Fruit fly (Drosophila melanogaster) whole organism, embryonic: ENCODE data around the gene CG12768.
A peak's percentile ranks its signal among the peaks of the same experiment; 100 is the strongest.

Experiments
- ATbp ChIP-seq: fragments of 200-800 bp; sonication (Bioruptor generic); optimal IDR thresholded peaks from 2 replicates; lab custom pipeline; 2017; ENCODE audit warnings: missing biosample characterization, mild to moderate bottlenecking, missing genetic modification characterization, missing genetic modification reagents
- B-H2 ChIP-seq: fragments of 200-800 bp; sonication (Bioruptor generic); optimal IDR thresholded peaks from 2 replicates; lab custom pipeline; 2018; ENCODE audit warnings: missing biosample characterization, mild to moderate bottlenecking, missing genetic modification characterization
- CG10209 ChIP-seq: fragments of 200-800 bp; sonication (Bioruptor generic); optimal IDR thresholded peaks from 3 replicates; lab custom pipeline; 2017; ENCODE audit warnings: missing biosample characterization, mild to moderate bottlenecking, missing genetic modification characterization, missing genetic modification reagents
- CG1233 ChIP-seq: fragments of 200-800 bp; sonication (Bioruptor generic); optimal IDR thresholded peaks from 4 replicates; lab custom pipeline; 2018; ENCODE audit warnings: missing biosample characterization, mild to moderate bottlenecking, missing genetic modification characterization
- CG13424 ChIP-seq: fragments of 200-800 bp; sonication (Bioruptor generic); optimal IDR thresholded peaks from 2 replicates; lab custom pipeline; 2019; ENCODE audit warnings: missing biosample characterization, mild to moderate bottlenecking, missing genetic modification characterization, moderate library complexity
- CG1529 ChIP-seq: fragments of 200-800 bp; sonication (Bioruptor generic); optimal IDR thresholded peaks from 3 replicates; lab custom pipeline; 2018; ENCODE audit warnings: missing biosample characterization, missing genetic modification characterization
- CG1602 ChIP-seq: fragments of 200-800 bp; sonication (Bioruptor generic); optimal IDR thresholded peaks from 3 replicates; lab custom pipeline; 2016; ENCODE audit warnings: missing biosample characterization, missing genetic modification characterization
- CG17385 ChIP-seq: fragments of 200-800 bp; sonication (Bioruptor generic); optimal IDR thresholded peaks from 3 replicates; lab custom pipeline; 2018; ENCODE audit warnings: missing biosample characterization, mild to moderate bottlenecking, missing genetic modification characterization
- CG18476 ChIP-seq: fragments of 200-800 bp; sonication (Bioruptor generic); optimal IDR thresholded peaks from 2 replicates; lab custom pipeline; 2016; ENCODE audit warnings: missing biosample characterization, mild to moderate bottlenecking, missing genetic modification characterization
- CG18599 ChIP-seq: fragments of 200-800 bp; sonication (Bioruptor generic); optimal IDR thresholded peaks from 3 replicates; lab custom pipeline; 2017; ENCODE audit warnings: missing biosample characterization, missing genetic modification characterization, mild to moderate bottlenecking, moderate library complexity, missing genetic modification reagents
- CG32772 ChIP-seq: fragments of 200-800 bp; sonication (Bioruptor generic); IDR thresholded peaks from 2 replicates; pipeline ENCODE4 v1.3.6; 2022; ENCODE audit warnings: missing biosample characterization, missing genetic modification characterization
- CG3407 ChIP-seq: fragments of 200-800 bp; sonication (Bioruptor generic); optimal IDR thresholded peaks from 2 replicates; lab custom pipeline; 2018; ENCODE audit warnings: missing biosample characterization, mild to moderate bottlenecking, missing genetic modification characterization
- CG4328 ChIP-seq: fragments of 200-800 bp; sonication (Bioruptor generic); optimal IDR thresholded peaks from 3 replicates; lab custom pipeline; 2017; ENCODE audit warnings: missing biosample characterization, missing genetic modification reagents, missing genetic modification characterization
- CG4424 ChIP-seq: fragments of 200-800 bp; sonication (Bioruptor generic); optimal IDR thresholded peaks from 3 replicates; lab custom pipeline; 2016; ENCODE audit warnings: missing biosample characterization, missing genetic modification characterization
- CG4707 ChIP-seq: fragments of 200-800 bp; sonication (Bioruptor generic); optimal IDR thresholded peaks from 2 replicates; lab custom pipeline; 2018; ENCODE audit warnings: missing biosample characterization, mild to moderate bottlenecking, missing genetic modification characterization, moderate library complexity
- CG8089 ChIP-seq: fragments of 200-800 bp; sonication (Bioruptor generic); optimal IDR thresholded peaks from 3 replicates; lab custom pipeline; 2016; ENCODE audit warnings: missing biosample characterization, missing genetic modification characterization
- CG8290 ChIP-seq, 3 experiments: fragments of 200-800 bp; sonication (Bioruptor generic); optimal IDR thresholded peaks; 2 replicates each; lab custom pipeline; 2016 to 2019; ENCODE audit warnings: missing biosample characterization in 3 of 3, missing genetic modification characterization in 3 of 3, mild to moderate bottlenecking in 2 of 3, moderate library complexity in 1 of 3
- CoRest ChIP-seq: fragments of 200-800 bp; sonication (Bioruptor generic); optimal IDR thresholded peaks from 3 replicates; lab custom pipeline; 2018; ENCODE audit warnings: missing biosample characterization, mild to moderate bottlenecking, missing genetic modification characterization, moderate library complexity
- Drgx ChIP-seq: fragments of 200-800 bp; sonication (Bioruptor generic); IDR thresholded peaks from 2 replicates; pipeline ENCODE4 v1.3.6; 2022; ENCODE audit warnings: missing biosample characterization, missing genetic modification characterization
- Fer1 ChIP-seq: fragments of 200-800 bp; sonication (Bioruptor generic); optimal IDR thresholded peaks from 2 replicates; lab custom pipeline; 2017; ENCODE audit warnings: missing biosample characterization, mild to moderate bottlenecking, missing genetic modification characterization
- HLH3B ChIP-seq: fragments of 200-800 bp; sonication (Bioruptor generic); IDR thresholded peaks from 2 replicates; pipeline ENCODE4 v1.3.6; 2022; ENCODE audit warnings: missing biosample characterization, missing genetic modification characterization
- Hr39 ChIP-seq: fragments of >200 bp; optimal IDR thresholded peaks from 2 replicates; lab custom pipeline; 2017
- Hr51 ChIP-seq, 2 experiments: fragments of 200-800 bp; sonication (Bioruptor generic); optimal IDR thresholded peaks; 2 replicates in 1 of 2; 3 replicates in 1 of 2; lab custom pipeline; 2016 to 2018; ENCODE audit warnings: missing biosample characterization in 2 of 2, missing genetic modification characterization in 2 of 2, mild to moderate bottlenecking in 1 of 2, moderate library complexity in 1 of 2
- Nf-YB ChIP-seq: fragments of 200-800 bp; sonication (Bioruptor generic); optimal IDR thresholded peaks from 3 replicates; lab custom pipeline; 2019; ENCODE audit warnings: missing biosample characterization, mild to moderate bottlenecking, missing genetic modification characterization, moderate library complexity
- Sox102F ChIP-seq: fragments of 200-800 bp; sonication (Bioruptor generic); optimal IDR thresholded peaks from 2 replicates; lab custom pipeline; 2018; ENCODE audit warnings: missing biosample characterization, mild to moderate bottlenecking, missing genetic modification characterization, moderate library complexity
- Spps ChIP-seq: fragments of 200-800 bp; sonication (Bioruptor generic); optimal IDR thresholded peaks from 2 replicates; lab custom pipeline; 2018; ENCODE audit warnings: missing biosample characterization, mild to moderate bottlenecking, missing genetic modification characterization
- Trl ChIP-seq, 3 experiments: fragments of >200 bp in 2 of 3; fragments of 200-800 bp in 1 of 3; sonication (Bioruptor generic) in 1 of 3; optimal IDR thresholded peaks; 2 replicates in 1 of 3; 3 replicates in 2 of 3; lab custom pipeline; 2016 to 2017; ENCODE audit warnings: missing biosample characterization in 1 of 3, missing genetic modification characterization in 1 of 3
- aop ChIP-seq: fragments of 200-800 bp; sonication (Bioruptor generic); IDR thresholded peaks from 2 replicates; pipeline ENCODE4 v1.3.6; 2022; ENCODE audit warnings: missing biosample characterization, missing genetic modification characterization
- ara ChIP-seq: fragments of 200-800 bp; sonication (Bioruptor generic); IDR thresholded peaks from 2 replicates; pipeline ENCODE4 v1.3.6; 2022; ENCODE audit warnings: missing biosample characterization, missing genetic modification characterization
- bigmax ChIP-seq: fragments of 200-800 bp; sonication (Bioruptor generic); optimal IDR thresholded peaks from 2 replicates; lab custom pipeline; 2018; ENCODE audit warnings: missing biosample characterization, mild to moderate bottlenecking, missing genetic modification characterization
- btn ChIP-seq: fragments of 200-800 bp; sonication (Bioruptor generic); optimal IDR thresholded peaks from 2 replicates; lab custom pipeline; 2016; ENCODE audit warnings: missing biosample characterization, missing genetic modification characterization
- chm ChIP-seq: fragments of 200-800 bp; sonication (Bioruptor generic); IDR thresholded peaks from 2 replicates; pipeline ENCODE4 v1.3.6; 2022; ENCODE audit warnings: missing biosample characterization, missing genetic modification characterization
- crp ChIP-seq, 2 experiments: fragments of 200-800 bp; sonication (Bioruptor generic); optimal IDR thresholded peaks; 2 replicates in 1 of 2; 3 replicates in 1 of 2; lab custom pipeline; 2017; ENCODE audit warnings: missing biosample characterization in 2 of 2, missing genetic modification characterization in 2 of 2, mild to moderate bottlenecking in 1 of 2, moderate library complexity in 1 of 2
- fd102C ChIP-seq: fragments of 200-800 bp; sonication (Bioruptor generic); optimal IDR thresholded peaks from 2 replicates; lab custom pipeline; 2018; ENCODE audit warnings: missing biosample characterization, mild to moderate bottlenecking, missing genetic modification characterization, moderate library complexity
- grau ChIP-seq: fragments of 200-800 bp; optimal IDR thresholded peaks from 3 replicates; lab custom pipeline; 2019; ENCODE audit warnings: missing biosample characterization, mild to moderate bottlenecking, missing genetic modification characterization, moderate library complexity
- h ChIP-seq: fragments of >200 bp; optimal IDR thresholded peaks from 2 replicates; lab custom pipeline; 2017
- kni ChIP-seq: fragments of 200-800 bp; sonication (Bioruptor generic); optimal IDR thresholded peaks from 3 replicates; lab custom pipeline; 2017; ENCODE audit warnings: mild to moderate bottlenecking, missing biosample characterization, missing genetic modification reagents, missing genetic modification characterization
- lola ChIP-seq, 3 experiments: fragments of >200 bp in 2 of 3; fragments of 200-800 bp in 1 of 3; sonication (Bioruptor generic) in 1 of 3; optimal IDR thresholded peaks; 2 replicates each; lab custom pipeline; 2017 to 2019; ENCODE audit warnings: missing biosample characterization in 3 of 3, missing genetic modification characterization in 3 of 3, mild to moderate bottlenecking in 1 of 3, moderate library complexity in 1 of 3
- mld ChIP-seq: fragments of 200-800 bp; sonication (Bioruptor generic); IDR thresholded peaks from 3 replicates; pipeline ENCODE4 v1.3.6; 2022; ENCODE audit warnings: missing biosample characterization, missing genetic modification characterization; ENCODE audit not compliant: partially characterized antibody
- otp ChIP-seq: fragments of 200-800 bp; sonication (Bioruptor generic); IDR thresholded peaks from 3 replicates; pipeline ENCODE4, ENCODE4 v1.3.6; 2022; ENCODE audit warnings: missing biosample characterization, missing genetic modification characterization
- pros ChIP-seq: fragments of 200-800 bp; sonication (Bioruptor generic); optimal IDR thresholded peaks from 3 replicates; lab custom pipeline; 2019; ENCODE audit warnings: missing biosample characterization, mild to moderate bottlenecking, missing genetic modification characterization, moderate library complexity
- ranshi ChIP-seq: fragments of 200-800 bp; sonication (Bioruptor generic); IDR thresholded peaks from 2 replicates; pipeline ENCODE4 v1.3.6; 2022; ENCODE audit warnings: missing biosample characterization, missing genetic modification characterization
- repo ChIP-seq: fragments of 200-800 bp; sonication (Bioruptor generic); optimal IDR thresholded peaks from 2 replicates; lab custom pipeline; 2016; ENCODE audit warnings: missing biosample characterization, missing genetic modification characterization
- rib ChIP-seq: fragments of 200-800 bp; sonication (Bioruptor generic); IDR thresholded peaks from 2 replicates; pipeline ENCODE4 v1.3.6; 2022; ENCODE audit warnings: missing biosample characterization, missing genetic modification characterization
- row ChIP-seq: fragments of 200-800 bp; sonication (Bioruptor generic); IDR thresholded peaks from 3 replicates; pipeline ENCODE4 v1.3.6; 2022; ENCODE audit warnings: missing biosample characterization, missing genetic modification characterization
- sens ChIP-seq: fragments of 200-800 bp; sonication (Bioruptor generic); peaks from one replicate; lab custom pipeline; 2016; ENCODE audit warnings: missing biosample characterization, missing genetic modification characterization
- tap ChIP-seq: fragments of 200-800 bp; optimal IDR thresholded peaks from 3 replicates; lab custom pipeline; 2019; ENCODE audit warnings: missing biosample characterization, mild to moderate bottlenecking, missing genetic modification characterization, moderate library complexity
- tna ChIP-seq: fragments of 200-800 bp; sonication (Bioruptor generic); IDR thresholded peaks from 2 replicates; pipeline ENCODE4 v1.3.6; 2022; ENCODE audit warnings: missing biosample characterization, missing genetic modification characterization; ENCODE audit not compliant: partially characterized antibody
- yki ChIP-seq: fragments of >200 bp; optimal IDR thresholded peaks from 3 replicates; lab custom pipeline; 2018

The CG12768 gene

dm6 chr3L:22909914-22910541, at the start of gene CG12768 (continued):
- TF ChIP-seq grau (tag; lab: Kevin White, UChicago) (peak; percentile 54), CG1602 (GFP tag; lab: Kevin White, UChicago) (no peak), lola (GFP tag; optimal IDR thresholded peaks at IDR 0.05; lab: Kevin White, UChicago) (peak in 1 of 3 experiments; percentile 52), ranshi (no peak), Fer1 (GFP tag; lab: Kevin White, UChicago) (no peak), Hr39 (lab: Kevin White, UChicago) (no peak), Drgx (GFP tag; lab: Robert Waterston, UW) (no peak), CG1233 (peak; percentile 6), row (0 out of 3 replicates have a peak, but pooled peaks have one; percentile 31), CG10209 (GFP tag; lab: Kevin White, UChicago) (peak; percentile 51), repo (GFP tag; lab: Kevin White, UChicago) (no peak), CG18476 (GFP tag; lab: Kevin White, UChicago) (no peak), CG8089 (GFP tag; lab: Kevin White, UChicago) (no peak), aop (GFP tag; lab: Robert Waterston, UW) (no peak), h (lab: Kevin White, UChicago) (no peak), chm (GFP tag; lab: Robert Waterston, UW) (no peak), CG4707 (GFP tag; lab: Kevin White, UChicago) (no peak), ara (GFP tag; lab: Robert Waterston, UW) (peak; percentile 37; the same call in 1 of the 2 replicates), CG8290 (GFP tag; optimal IDR thresholded peaks at IDR 0.05; lab: Kevin White, UChicago) (no peak), CG8290 (tag; optimal IDR thresholded peaks at IDR 0.05; lab: Kevin White, UChicago) (no peak), btn (no peak), mld (GFP tag; lab: Robert Waterston, UW) (no peak), B-H2 (GFP tag; lab: Kevin White, UChicago) (no peak), Spps (tag; lab: Kevin White, UChicago) (no peak), otp (GFP tag; lab: Robert Waterston, UW) (no peak), pros (no peak), bigmax (no peak), CoRest (tag; lab: Kevin White, UChicago) (peak; percentile 35), sens (GFP tag; lab: Kevin White, UChicago) (peak; percentile 35), crp (GFP tag; optimal IDR thresholded peaks at IDR 0.05; lab: Kevin White, UChicago) (no peak), CG4328 (GFP tag; lab: Kevin White, UChicago) (no peak), Hr51 (GFP tag; optimal IDR thresholded peaks at IDR 0.05; lab: Kevin White, UChicago) (peak in 1 of 2 experiments; percentile 41), kni (GFP tag; lab: Kevin White, UChicago) (no peak), CG13424 (peak; percentile 23), CG17385 (GFP tag; lab: Kevin White, UChicago) (peak; percentile 12), Sox102F (GFP tag; lab: Kevin White, UChicago) (peak; percentile 25), fd102C (GFP tag; lab: Kevin White, UChicago) (no peak), CG18599 (peak; percentile 17), Trl (optimal IDR thresholded peaks at IDR 0.05; lab: Kevin White, UChicago) (peak; percentile 69 to 81), Trl (GFP tag; optimal IDR thresholded peaks at IDR 0.05; lab: Kevin White, UChicago) (no peak), CG32772 (GFP tag; lab: Robert Waterston, UW) (no peak), tna (GFP tag; lab: Robert Waterston, UW) (no peak), Nf-YB (GFP tag; lab: Kevin White, UChicago) (peak; percentile 8), CG1529 (GFP tag; lab: Kevin White, UChicago) (peak; percentile 30), rib (no peak), tap (tag; lab: Kevin White, UChicago) (no peak), yki (lab: Kevin White, UChicago) (peak; percentile 74), HLH3B (GFP tag; lab: Robert Waterston, UW) (no peak), ATbp (GFP tag; lab: Kevin White, UChicago) (peak; percentile 35), CG4424 (GFP tag; lab: Kevin White, UChicago) (peak; percentile 33), CG3407 (GFP tag; lab: Kevin White, UChicago) (no peak)
